Worm (Caenorhabditis elegans) whole organism, early embryonic: Measurements from ENCODE around the gene F01G10.10.

Experiments used
- B0310.2 ChIP-seq: sonication (generic microtip); optimal IDR thresholded peaks from 2 replicates; lab custom pipeline; 2016; ENCODE audit warnings: mild to moderate bottlenecking, missing genetic modification characterization, missing compliant biosample characterization
- F13C5.2 ChIP-seq: sonication (generic microtip); optimal IDR thresholded peaks from 2 replicates; lab custom pipeline; 2017; ENCODE audit warnings: mild to moderate bottlenecking, missing genetic modification characterization, inconsistent platforms, missing compliant biosample characterization
- aly-1 ChIP-seq: sonication (generic microtip); optimal IDR thresholded peaks from 2 replicates; lab custom pipeline; 2016; ENCODE audit warnings: missing genetic modification characterization, missing compliant biosample characterization
- ama-1 ChIP-seq: fragments of 150-350 bp; optimal IDR thresholded peaks from 2 replicates; lab custom pipeline; 2014
- ceh-13 ChIP-seq: fragments of 200-800 bp; sonication (Bioruptor generic); optimal IDR thresholded peaks from 2 replicates; lab custom pipeline; 2018; ENCODE audit warnings: mild to moderate bottlenecking, missing genetic modification characterization, missing compliant biosample characterization
- ceh-36 ChIP-seq: sonication (generic microtip); optimal IDR thresholded peaks from 2 replicates; lab custom pipeline; 2016; ENCODE audit warnings: missing genetic modification characterization, inconsistent platforms, missing compliant biosample characterization
- ets-7 ChIP-seq: sonication (generic microtip); optimal IDR thresholded peaks from 2 replicates; lab custom pipeline; 2016; ENCODE audit warnings: missing genotype, missing genetic modification characterization, missing compliant biosample characterization
- flt-1 ChIP-seq: fragments of 200-800 bp; sonication (Bioruptor generic); IDR thresholded peaks from 2 replicates; pipeline ENCODE4 v1.3.6; 2022; ENCODE audit warnings: missing genetic modification characterization, missing compliant biosample characterization
- hmbx-1 ChIP-seq: sonication (generic microtip); optimal IDR thresholded peaks from 2 replicates; lab custom pipeline; 2016; ENCODE audit warnings: mild to moderate bottlenecking, missing genetic modification characterization, missing compliant biosample characterization
- hmg-4 ChIP-seq: fragments of 200-800 bp; sonication (Bioruptor generic); optimal IDR thresholded peaks from 2 replicates; lab custom pipeline; 2018; ENCODE audit warnings: mild to moderate bottlenecking, missing genetic modification characterization, missing compliant biosample characterization
- hnd-1 ChIP-seq: sonication (generic microtip); optimal IDR thresholded peaks from 2 replicates; lab custom pipeline; 2016; ENCODE audit warnings: missing genetic modification characterization, missing compliant biosample characterization
- pes-1 ChIP-seq: fragments of 200-800 bp; sonication (Bioruptor generic); IDR thresholded peaks from 2 replicates; pipeline ENCODE4 v1.3.6; 2022; ENCODE audit warnings: missing genetic modification reagents, missing genetic modification characterization, missing compliant biosample characterization
- scrt-1 ChIP-seq: fragments of 200-800 bp; sonication (Bioruptor generic); IDR thresholded peaks from 2 replicates; pipeline ENCODE4 v1.3.6; 2022; ENCODE audit warnings: missing genetic modification characterization, missing compliant biosample characterization
- sea-1 ChIP-seq: fragments of 200-800 bp; sonication (Bioruptor generic); conservative IDR thresholded peaks from 2 replicates; pipeline ENCODE4 v1.3.6; 2022; ENCODE audit warnings: missing genetic modification characterization, missing compliant biosample characterization
- tbx-11 ChIP-seq: fragments of 200-800 bp; sonication (Bioruptor generic); IDR thresholded peaks from 2 replicates; pipeline ENCODE4 v1.3.6; 2022; ENCODE audit warnings: missing genetic modification characterization, missing compliant biosample characterization
- tbx-37 ChIP-seq: fragments of 200-800 bp; sonication (Bioruptor generic); conservative IDR thresholded peaks from 2 replicates; pipeline ENCODE4 v1.3.6; 2022; ENCODE audit warnings: missing genetic modification reagents, missing genetic modification characterization, missing compliant biosample characterization
- tra-4 ChIP-seq: sonication (generic microtip); optimal IDR thresholded peaks from 2 replicates; lab custom pipeline; 2017; ENCODE audit warnings: missing genetic modification characterization, missing compliant biosample characterization

Gene F01G10.10

ce11 chrIV:10262882-10263281, 16.9 kb downstream of the F01G10.10 start:
- TF ChIP-seq flt-1 = 0 out of 2 replicates have a peak, but pooled peaks have one; percentile 27

- TF ChIP-seq sea-1 (GFP tag; lab: Robert Waterston, UW) = no peak
- no peak for TF ChIP-seq scrt-1 (GFP tag; lab: Robert Waterston, UW)
- TF ChIP-seq ceh-36 (tag; lab: Kevin White, UChicago) = no peak
- TF ChIP-seq hnd-1 (tag; lab: Kevin White, UChicago) = no peak
- no peak for TF ChIP-seq aly-1
- TF ChIP-seq B0310.2 (tag; lab: Kevin White, UChicago) = no peak
- TF ChIP-seq ets-7 (tag; lab: Kevin White, UChicago) = no peak
- no peak for TF ChIP-seq pes-1 (GFP tag; lab: Robert Waterston, UW)
- no peak for TF ChIP-seq ceh-13 (GFP tag; lab: Kevin White, UChicago)
- no peak for TF ChIP-seq tbx-11
- TF ChIP-seq flt-1 = no peak
- no peak for TF ChIP-seq tbx-37 (GFP tag; lab: Robert Waterston, UW)
- TF ChIP-seq tra-4 = no peak
- no peak for TF ChIP-seq F13C5.2 (tag; lab: Kevin White, UChicago)
- no peak for TF ChIP-seq hmbx-1 (tag; lab: Kevin White, UChicago)
- no peak for TF ChIP-seq hmg-4 (GFP tag; lab: Kevin White, UChicago)
- TF ChIP-seq ama-1 (lab: Kevin White, UChicago) = no peak
Measured at ce11 chrIV:10269137-10269933, 23.4 kb downstream of the F01G10.10 start, which contains the start of the genes nspd-7 and Y43C5A.2. Gene nspd-7, minus strand, starts transcription at chrIV:10269187. Gene Y43C5A.2, plus strand, starts transcription at chrIV:10269883.

- TF ChIP-seq B0310.2 (tag; lab: Kevin White, UChicago) = no peak
- TF ChIP-seq ets-7 (tag; lab: Kevin White, UChicago) = no peak
- TF ChIP-seq tbx-11 = no peak
- no peak for TF ChIP-seq ceh-36 (tag; lab: Kevin White, UChicago)
- TF ChIP-seq tra-4 = no peak
- TF ChIP-seq scrt-1 (GFP tag; lab: Robert Waterston, UW) = no peak
- no peak for TF ChIP-seq F13C5.2 (tag; lab: Kevin White, UChicago)
- no peak for TF ChIP-seq pes-1 (GFP tag; lab: Robert Waterston, UW)
- TF ChIP-seq hmg-4 (GFP tag; lab: Kevin White, UChicago) = no peak
- TF ChIP-seq ama-1 (lab: Kevin White, UChicago) = no peak
Measured at ce11 chrIV:10273360-10273759, 27.4 kb downstream of the F01G10.10 start.

- TF ChIP-seq flt-1 (no peak), F13C5.2 (tag; lab: Kevin White, UChicago) (no peak), tra-4 (no peak), ceh-36 (tag; lab: Kevin White, UChicago) (no peak), ama-1 (lab: Kevin White, UChicago) (no peak), ceh-13 (GFP tag; lab: Kevin White, UChicago) (no peak), hmbx-1 (tag; lab: Kevin White, UChicago) (no peak), tbx-11 (no peak), hnd-1 (tag; lab: Kevin White, UChicago) (no peak), pes-1 (GFP tag; lab: Robert Waterston, UW) (no peak)
Measured at ce11 chrIV:10273781-10274313, 27.9 kb downstream of the F01G10.10 start, which contains the start of gene Y43C5A.3. Gene Y43C5A.3, plus strand, starts transcription at chrIV:10274036.

- TF ChIP-seq hmg-4 (GFP tag; lab: Kevin White, UChicago) = no peak
- no peak for TF ChIP-seq B0310.2 (tag; lab: Kevin White, UChicago)
- no peak for TF ChIP-seq F13C5.2 (tag; lab: Kevin White, UChicago)
- TF ChIP-seq scrt-1 (GFP tag; lab: Robert Waterston, UW) = no peak
- TF ChIP-seq hnd-1 (tag; lab: Kevin White, UChicago) = no peak
- TF ChIP-seq ama-1 (lab: Kevin White, UChicago) = no peak
Measured at ce11 chrIV:10275050-10275449, 29.1 kb downstream of the F01G10.10 start.

ce11 chrIV:10276960-10277359, 31.0 kb downstream of the F01G10.10 start, which contains the start of gene Y43C5A.7:
Gene Y43C5A.7, plus strand, starts transcription at chrIV:10277260.
- no peak for TF ChIP-seq ets-7 (tag; lab: Kevin White, UChicago)
- TF ChIP-seq flt-1 = no peak
- no peak for TF ChIP-seq B0310.2 (tag; lab: Kevin White, UChicago)
- no peak for TF ChIP-seq F13C5.2 (tag; lab: Kevin White, UChicago)
- no peak for TF ChIP-seq scrt-1 (GFP tag; lab: Robert Waterston, UW)

ce11 chrIV:10277716-10278115, 31.8 kb downstream of the F01G10.10 start, which contains the start of gene Y43C5A.4:
Gene Y43C5A.4, plus strand, starts transcription at chrIV:10278016.
- TF ChIP-seq scrt-1 (GFP tag; lab: Robert Waterston, UW) = no peak

ce11 chrIV:10281482-10281881, 35.5 kb downstream of the F01G10.10 start, which contains the start of gene thk-1:
Gene thk-1, minus strand, starts transcription at chrIV:10281582.
- no peak for TF ChIP-seq hmg-4 (GFP tag; lab: Kevin White, UChicago)
- no peak for TF ChIP-seq tra-4
- TF ChIP-seq F13C5.2 (tag; lab: Kevin White, UChicago) = no peak
- TF ChIP-seq ets-7 (tag; lab: Kevin White, UChicago) = no peak
- no peak for TF ChIP-seq hnd-1 (tag; lab: Kevin White, UChicago)
- TF ChIP-seq tbx-11 = no peak
- TF ChIP-seq ceh-36 (tag; lab: Kevin White, UChicago) = no peak
- no peak for TF ChIP-seq ceh-13 (GFP tag; lab: Kevin White, UChicago)
